Fruit fly (Drosophila melanogaster): Measurements from ENCODE around the gene CG16863.

DNA sequence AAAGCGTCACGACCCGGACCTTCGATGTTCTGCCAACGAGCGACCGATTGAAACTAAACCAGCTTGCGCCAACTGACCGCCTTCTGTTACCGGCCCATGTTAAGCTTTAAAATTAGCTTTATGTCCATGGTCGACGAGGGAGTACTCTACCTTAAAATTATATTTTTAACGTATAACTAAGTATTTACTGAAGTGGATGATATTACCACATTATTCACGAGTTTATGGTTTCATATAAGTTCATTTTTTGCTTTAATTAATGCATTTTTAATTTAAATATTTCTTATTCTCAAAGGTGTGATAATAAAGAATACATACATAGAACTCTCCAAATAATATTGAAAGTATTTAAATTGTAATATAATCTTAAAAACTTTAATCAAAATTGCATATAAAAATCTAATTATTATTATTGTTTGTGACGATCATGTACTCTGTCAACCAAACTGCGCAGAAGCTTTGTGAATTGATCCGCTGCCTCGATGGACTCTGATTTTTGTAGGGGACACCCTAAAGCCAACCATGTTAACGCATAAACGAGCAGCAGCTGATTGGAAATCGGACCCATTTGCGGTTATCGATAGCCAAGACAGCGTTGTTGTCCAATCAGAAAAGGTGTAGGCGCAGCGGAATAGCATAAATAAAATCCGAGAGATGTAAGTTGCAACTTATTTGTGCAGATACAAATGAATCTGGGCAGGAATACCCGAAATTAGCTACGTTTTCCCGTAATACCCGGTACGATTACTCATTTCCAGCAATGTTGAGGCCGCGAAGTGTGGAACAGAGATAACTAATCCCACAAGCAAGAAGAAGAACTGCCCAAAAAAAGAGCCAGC lies 10.4 kb upstream of the CG16863 start, which contains the start of the genes CG9008 and p38b:
- TF ChIP-seq CG8478 (optimal IDR thresholded peaks at IDR 0.05) (no peak), CTCF (optimal IDR thresholded peaks at IDR 0.05) (peak in 1 of 2 experiments; percentile 15)

Measured in S2 (cell line).